Fruit fly (Drosophila melanogaster) whole organism, prepupa: ENCODE measurements around the gene CG4074.

ENCODE experiments used
- Blimp-1 ChIP-seq: fragments of 200-800 bp; sonication (Bioruptor generic); optimal IDR thresholded peaks from 3 replicates; lab custom pipeline; 2017; ENCODE audit warnings: missing biosample characterization, missing genetic modification characterization, mild to moderate bottlenecking, moderate library complexity, missing genetic modification reagents
- CG10631 ChIP-seq: fragments of 200-800 bp; sonication (Bioruptor generic); optimal IDR thresholded peaks from 2 replicates; lab custom pipeline; 2016; ENCODE audit warnings: missing biosample characterization, missing genetic modification characterization
- CG10669 ChIP-seq: fragments of 200-800 bp; sonication (Bioruptor generic); optimal IDR thresholded peaks from 3 replicates; lab custom pipeline; 2018; ENCODE audit warnings: missing biosample characterization, mild to moderate bottlenecking, missing genetic modification characterization, moderate library complexity
- CG11294 ChIP-seq: fragments of 200-800 bp; sonication (Bioruptor generic); IDR thresholded peaks from 2 replicates; pipeline ENCODE4 v1.3.6; 2022; ENCODE audit warnings: missing biosample characterization, missing genetic modification characterization
- CG11762 ChIP-seq: fragments of 200-800 bp; sonication (Bioruptor generic); optimal IDR thresholded peaks from 3 replicates; lab custom pipeline; 2016; ENCODE audit warnings: missing biosample characterization, missing genetic modification characterization; ENCODE audit not compliant: insufficient read depth
- CG11902 ChIP-seq: fragments of 200-800 bp; sonication (Bioruptor generic); optimal IDR thresholded peaks from 3 replicates; lab custom pipeline; 2016; ENCODE audit warnings: missing biosample characterization, missing genetic modification characterization
- CG15336 ChIP-seq: fragments of 200-800 bp; sonication (Bioruptor generic); IDR thresholded peaks from 2 replicates; pipeline ENCODE4 v1.3.6; 2022; ENCODE audit warnings: missing biosample characterization, missing genetic modification characterization
- CG1621 ChIP-seq: fragments of 200-800 bp; sonication (Bioruptor generic); optimal IDR thresholded peaks from 3 replicates; lab custom pipeline; 2018; ENCODE audit warnings: missing biosample characterization, mild to moderate bottlenecking, missing genetic modification characterization
- CG31627 ChIP-seq: fragments of 200-800 bp; sonication (Bioruptor generic); optimal IDR thresholded peaks from 3 replicates; lab custom pipeline; 2016; ENCODE audit warnings: missing biosample characterization, missing genetic modification characterization
- CG4318 ChIP-seq: fragments of 200-800 bp; sonication (Bioruptor generic); optimal IDR thresholded peaks from 3 replicates; lab custom pipeline; 2017; ENCODE audit warnings: missing biosample characterization, mild to moderate bottlenecking, missing genetic modification characterization
- CG6276 ChIP-seq: fragments of 200-800 bp; sonication (Bioruptor generic); optimal IDR thresholded peaks from 2 replicates; lab custom pipeline; 2017; ENCODE audit warnings: missing biosample characterization, mild to moderate bottlenecking, missing genetic modification characterization
- CG6792 ChIP-seq: fragments of 200-800 bp; sonication (Bioruptor generic); optimal IDR thresholded peaks from 3 replicates; lab custom pipeline; 2016; ENCODE audit warnings: missing biosample characterization, missing genetic modification characterization
- CG6808 ChIP-seq: fragments of 200-800 bp; sonication (Bioruptor generic); optimal IDR thresholded peaks from 3 replicates; lab custom pipeline; 2017; ENCODE audit warnings: missing biosample characterization, missing genetic modification characterization, mild to moderate bottlenecking, moderate library complexity, missing genetic modification reagents
- CG6854 ChIP-seq: fragments of 200-800 bp; sonication (Bioruptor generic); optimal IDR thresholded peaks from 2 replicates; lab custom pipeline; 2017; ENCODE audit warnings: missing biosample characterization, mild to moderate bottlenecking, missing genetic modification characterization
- CG8119 ChIP-seq: fragments of 200-800 bp; sonication (Bioruptor generic); IDR thresholded peaks from 3 replicates; pipeline ENCODE4 v1.3.6; 2022; ENCODE audit warnings: missing biosample characterization, missing genetic modification characterization
- CG8319 ChIP-seq: fragments of 200-800 bp; sonication (Bioruptor generic); optimal IDR thresholded peaks from 3 replicates; lab custom pipeline; 2016; ENCODE audit warnings: missing biosample characterization, missing genetic modification characterization
- CG8632 ChIP-seq: fragments of 200-800 bp; sonication (Bioruptor generic); optimal IDR thresholded peaks from 3 replicates; lab custom pipeline; 2016; ENCODE audit warnings: missing biosample characterization, missing genetic modification characterization
- CG9139 ChIP-seq: fragments of 200-800 bp; sonication (Bioruptor generic); optimal IDR thresholded peaks from 3 replicates; lab custom pipeline; 2017; ENCODE audit warnings: missing biosample characterization, mild to moderate bottlenecking, missing genetic modification characterization
- Eip93F ChIP-seq: fragments of 200-800 bp; sonication (Bioruptor generic); optimal IDR thresholded peaks from 2 replicates; lab custom pipeline; 2016; ENCODE audit warnings: missing biosample characterization, mild to moderate bottlenecking, missing genetic modification characterization
- Ets21C ChIP-seq: fragments of 200-800 bp; sonication (Bioruptor generic); optimal IDR thresholded peaks from 3 replicates; lab custom pipeline; 2016; ENCODE audit warnings: missing biosample characterization, missing genetic modification characterization
- Gug ChIP-seq: fragments of 200-800 bp; sonication (Bioruptor generic); IDR thresholded peaks from 2 replicates; pipeline ENCODE4 v1.3.6; 2022; ENCODE audit warnings: missing biosample characterization, missing genetic modification characterization
- Hr38 ChIP-seq: sonication (Bioruptor generic); optimal IDR thresholded peaks from 2 replicates; lab custom pipeline; 2016; ENCODE audit warnings: missing biosample characterization, missing genetic modification characterization
- Hr39 ChIP-seq: fragments of 200-800 bp; sonication (Bioruptor generic); optimal IDR thresholded peaks from 2 replicates; lab custom pipeline; 2016; ENCODE audit warnings: missing biosample characterization, missing genetic modification characterization
- OdsH ChIP-seq: fragments of 200-800 bp; sonication (Bioruptor generic); optimal IDR thresholded peaks from 3 replicates; lab custom pipeline; 2016; ENCODE audit warnings: missing biosample characterization, missing genetic modification characterization
- Sox15 ChIP-seq: fragments of 200-800 bp; sonication (Bioruptor generic); optimal IDR thresholded peaks from 3 replicates; lab custom pipeline; 2016; ENCODE audit warnings: missing biosample characterization, missing genetic modification characterization
- acj6 ChIP-seq: fragments of 200-800 bp; sonication (Bioruptor generic); optimal IDR thresholded peaks from 3 replicates; lab custom pipeline; 2016; ENCODE audit warnings: missing biosample characterization, missing genetic modification characterization
- cyc ChIP-seq: fragments of 200-800 bp; sonication (Bioruptor generic); optimal IDR thresholded peaks from 3 replicates; lab custom pipeline; 2016; ENCODE audit warnings: missing biosample characterization, missing genetic modification characterization
- dac ChIP-seq: fragments of 200-800 bp; sonication (Bioruptor generic); optimal IDR thresholded peaks from 2 replicates; lab custom pipeline; 2017; ENCODE audit warnings: missing biosample characterization, mild to moderate bottlenecking, missing genetic modification characterization
- dsx ChIP-seq: fragments of 200-800 bp; optimal IDR thresholded peaks from 3 replicates; lab custom pipeline; 2019; ENCODE audit warnings: missing biosample characterization, mild to moderate bottlenecking, missing genetic modification characterization, moderate library complexity; ENCODE audit not compliant: poor library complexity, severe bottlenecking
- eg ChIP-seq: fragments of 200-800 bp; sonication (Bioruptor generic); IDR thresholded peaks from 3 replicates; pipeline ENCODE4 v1.3.6; 2022; ENCODE audit warnings: missing biosample characterization, missing genetic modification characterization
- esn ChIP-seq: fragments of 200-800 bp; sonication (Bioruptor generic); optimal IDR thresholded peaks from 2 replicates; lab custom pipeline; 2016; ENCODE audit warnings: missing biosample characterization, mild to moderate bottlenecking, missing genetic modification characterization, moderate library complexity
- fd59A ChIP-seq: fragments of 200-800 bp; sonication (Bioruptor generic); optimal IDR thresholded peaks from 2 replicates; lab custom pipeline; 2017; ENCODE audit warnings: missing biosample characterization, mild to moderate bottlenecking, missing genetic modification characterization, missing genetic modification reagents
- fkh ChIP-seq: fragments of 200-800 bp; sonication (Bioruptor generic); optimal IDR thresholded peaks from 3 replicates; lab custom pipeline; 2017; ENCODE audit warnings: missing biosample characterization, mild to moderate bottlenecking, missing genetic modification characterization, moderate library complexity
- lz ChIP-seq: fragments of 200-800 bp; sonication (Bioruptor generic); optimal IDR thresholded peaks from 3 replicates; lab custom pipeline; 2016; ENCODE audit warnings: missing biosample characterization, missing genetic modification characterization
- salr ChIP-seq, 2 experiments: fragments of 200-800 bp; sonication (Bioruptor generic); optimal IDR thresholded peaks; 3 replicates each; lab custom pipeline; 2016 to 2018; ENCODE audit warnings: missing biosample characterization in 2 of 2, missing genetic modification characterization in 2 of 2, mild to moderate bottlenecking in 1 of 2
- spab ChIP-seq: fragments of 200-800 bp; sonication (Bioruptor generic); optimal IDR thresholded peaks from 2 replicates; lab custom pipeline; 2017; ENCODE audit warnings: missing biosample characterization, mild to moderate bottlenecking, missing genetic modification characterization, missing genetic modification reagents
- topi ChIP-seq: fragments of 200-800 bp; sonication (Bioruptor generic); optimal IDR thresholded peaks from 3 replicates; lab custom pipeline; 2016; ENCODE audit warnings: missing biosample characterization, missing genetic modification characterization
- vri ChIP-seq: fragments of 200-800 bp; sonication (Bioruptor generic); optimal IDR thresholded peaks from 3 replicates; lab custom pipeline; 2016; ENCODE audit warnings: missing biosample characterization, mild to moderate bottlenecking, missing genetic modification characterization

CG4074 gene

dm6 chr3L:20778224-20779063, 9.1 kb upstream of the CG4074 start, which contains the start of the genes Pex16 and Pex14 (continued):
- TF ChIP-seq CG6854 (GFP tag; lab: Kevin White, UChicago) = no peak
- peak; percentile 57 for TF ChIP-seq CG8319 (GFP tag; lab: Kevin White, UChicago)
- TF ChIP-seq esn (GFP tag; lab: Kevin White, UChicago) = peak; percentile 81
- peak; percentile 51 for TF ChIP-seq fd59A (GFP tag; lab: Kevin White, UChicago)
- no peak for TF ChIP-seq vri (GFP tag; lab: Kevin White, UChicago)
- TF ChIP-seq cyc (GFP tag; lab: Kevin White, UChicago) = peak; percentile 83
- peak; percentile 74 for TF ChIP-seq Ets21C
- no peak for TF ChIP-seq CG1621
- TF ChIP-seq CG6792 = peak; percentile 61
- TF ChIP-seq CG9139 (GFP tag; lab: Kevin White, UChicago) = no peak
- no peak for TF ChIP-seq OdsH (GFP tag; lab: Kevin White, UChicago)
- TF ChIP-seq CG11294 (GFP tag; lab: Robert Waterston, UW) = peak; percentile 20; the same call in 1 of the 2 replicates
- TF ChIP-seq Sox15 (GFP tag; lab: Kevin White, UChicago) = peak; percentile 63
- TF ChIP-seq lz (GFP tag; lab: Kevin White, UChicago) = peak; percentile 83
- TF ChIP-seq salr (GFP tag; optimal IDR thresholded peaks at IDR 0.05; lab: Kevin White, UChicago) = peak in 1 of 2 experiments; percentile 51
- TF ChIP-seq CG6276 = peak; percentile 26
- TF ChIP-seq spab (GFP tag; lab: Kevin White, UChicago) = no peak
- TF ChIP-seq CG8632 (GFP tag; lab: Kevin White, UChicago) = no peak
- peak; percentile 87 for TF ChIP-seq Hr39 (GFP tag; lab: Kevin White, UChicago)
- no peak for TF ChIP-seq Eip93F (GFP tag; lab: Kevin White, UChicago)
- peak; percentile 27 for TF ChIP-seq fkh (GFP tag; lab: Kevin White, UChicago)
- peak; percentile 74 for TF ChIP-seq acj6 (GFP tag; lab: Kevin White, UChicago)
- peak; percentile 12 for TF ChIP-seq Blimp-1
- no peak for TF ChIP-seq CG4318 (GFP tag; lab: Kevin White, UChicago)
- TF ChIP-seq eg (GFP tag; lab: Robert Waterston, UW) = peak; percentile 74
- TF ChIP-seq CG15336 (GFP tag; lab: Robert Waterston, UW) = peak; percentile 59
- no peak for TF ChIP-seq CG8119 (GFP tag; lab: Robert Waterston, UW)
- peak; percentile 66 for TF ChIP-seq CG11902 (GFP tag; lab: Kevin White, UChicago)
- no peak for TF ChIP-seq CG6808 (GFP tag; lab: Kevin White, UChicago)
- peak; percentile 71 for TF ChIP-seq topi
- TF ChIP-seq CG11762 (GFP tag; lab: Kevin White, UChicago) = peak; percentile 46

- TF ChIP-seq CG11902 (GFP tag; lab: Kevin White, UChicago) = no peak
- no peak for TF ChIP-seq CG31627
- TF ChIP-seq Gug (GFP tag; lab: Robert Waterston, UW) = no peak
- no peak for TF ChIP-seq CG15336 (GFP tag; lab: Robert Waterston, UW)
- TF ChIP-seq CG1621 = no peak
- TF ChIP-seq CG10631 (GFP tag; lab: Kevin White, UChicago) = no peak
- no peak for TF ChIP-seq CG6854 (GFP tag; lab: Kevin White, UChicago)
- TF ChIP-seq Eip93F (GFP tag; lab: Kevin White, UChicago) = no peak
- no peak for TF ChIP-seq fd59A (GFP tag; lab: Kevin White, UChicago)
- no peak for TF ChIP-seq CG10669 (GFP tag; lab: Kevin White, UChicago)
- no peak for TF ChIP-seq topi
- no peak for TF ChIP-seq CG6276
- TF ChIP-seq eg (GFP tag; lab: Robert Waterston, UW) = no peak
- TF ChIP-seq dsx = no peak
- TF ChIP-seq Hr38 (GFP tag; lab: Kevin White, UChicago) = no peak
- TF ChIP-seq dac = no peak
- TF ChIP-seq Hr39 (GFP tag; lab: Kevin White, UChicago) = no peak
- TF ChIP-seq spab (GFP tag; lab: Kevin White, UChicago) = no peak
- no peak for TF ChIP-seq esn (GFP tag; lab: Kevin White, UChicago)
- TF ChIP-seq, all 60 proteins: peak for 0
Observed at dm6 chr3L:20777496-20777895, 8.2 kb upstream of the CG4074 start.
